Fruit fly (Drosophila melanogaster): Measurements from ENCODE around the gene Or98b.

Gene Or98b

dm6 chr3R:28305959-28306358, 46.1 kb upstream of the Or98b start (continued):
- TF ChIP-seq Bgb (GFP tag; IDR thresholded peaks at IDR 0.05; ENCODE audit: partially characterized antibody) (no peak), CG17612 (GFP tag; IDR thresholded peaks at IDR 0.05) (no peak), sim (GFP tag; IDR thresholded peaks at IDR 0.05) (no peak), CG3995 (GFP tag; optimal IDR thresholded peaks at IDR 0.05) (no peak), CG16779 (GFP tag; IDR thresholded peaks at IDR 0.05) (no peak), trh (GFP tag; optimal IDR thresholded peaks at IDR 0.05) (no peak), CG4820 (GFP tag; optimal IDR thresholded peaks at IDR 0.05) (no peak), dan (GFP tag; IDR thresholded peaks at IDR 0.05) (no peak), Usf (GFP tag; optimal IDR thresholded peaks at IDR 0.05) (no peak), CG34376 (GFP tag; optimal IDR thresholded peaks at IDR 0.05) (no peak), lbe (GFP tag; optimal IDR thresholded peaks at IDR 0.05) (no peak), run (tag; optimal IDR thresholded peaks at IDR 0.05) (no peak), seq (GFP tag; IDR thresholded peaks at IDR 0.05) (no peak), CG12104 (GFP tag; optimal IDR thresholded peaks at IDR 0.05) (no peak), dysf (GFP tag; IDR thresholded peaks at IDR 0.05) (peak; percentile 16; the same call in 1 of the 3 replicates), CG17186 (GFP tag; optimal IDR thresholded peaks at IDR 0.05) (no peak), CG3407 (GFP tag; optimal IDR thresholded peaks at IDR 0.05) (no peak), Lim3 (GFP tag; IDR thresholded peaks at IDR 0.05) (no peak), Hmr (GFP tag; optimal IDR thresholded peaks at IDR 0.05) (no peak), HLH4C (GFP tag; IDR thresholded peaks at IDR 0.05; ENCODE audit: partially characterized antibody) (no peak), Atf-2 (GFP tag; optimal IDR thresholded peaks at IDR 0.05) (no peak), pho (GFP tag; optimal IDR thresholded peaks at IDR 0.05) (no peak), ash1 (GFP tag; optimal IDR thresholded peaks at IDR 0.05) (no peak), hkb (optimal IDR thresholded peaks at IDR 0.05) (no peak), hkb (GFP tag; IDR thresholded peaks at IDR 0.05) (no peak), CG17359 (tag; optimal IDR thresholded peaks at IDR 0.05) (peak; percentile 30), kni (GFP tag; optimal IDR thresholded peaks at IDR 0.05) (no peak), CG4404 (GFP tag; IDR thresholded peaks at IDR 0.05) (no peak), Neu2 (GFP tag; optimal IDR thresholded peaks at IDR 0.05; ENCODE audit: borderline replicate concordance) (no peak), CG15269 (tag; optimal IDR thresholded peaks at IDR 0.05) (no peak), CG7271 (tag; optimal IDR thresholded peaks at IDR 0.05) (no peak), usp (GFP tag; optimal IDR thresholded peaks at IDR 0.05) (no peak), CG17829 (tag; optimal IDR thresholded peaks at IDR 0.05) (no peak), CG17385 (GFP tag; optimal IDR thresholded peaks at IDR 0.05) (peak; percentile 2), tap (tag; optimal IDR thresholded peaks at IDR 0.05) (no peak), odd (GFP tag; optimal IDR thresholded peaks at IDR 0.05) (no peak), Stat92E (GFP tag; optimal IDR thresholded peaks at IDR 0.05) (no peak), CTCF (GFP tag; optimal IDR thresholded peaks at IDR 0.05) (no peak), CG9797 (GFP tag; optimal IDR thresholded peaks at IDR 0.05) (no peak), ssp (GFP tag; IDR thresholded peaks at IDR 0.05) (no peak), CG1603 (tag; optimal IDR thresholded peaks at IDR 0.05) (no peak), CG13296 (GFP tag; optimal IDR thresholded peaks at IDR 0.05) (no peak), Max (GFP tag; optimal IDR thresholded peaks at IDR 0.05) (no peak), Ada2b (GFP tag; IDR thresholded peaks at IDR 0.05) (no peak), dmrt99B (tag; optimal IDR thresholded peaks at IDR 0.05) (peak; percentile 39), az2 (GFP tag; optimal IDR thresholded peaks at IDR 0.05) (peak; percentile 0), dm (GFP tag; optimal IDR thresholded peaks at IDR 0.05) (no peak), sens (GFP tag) (peak; percentile 77), crp (GFP tag; optimal IDR thresholded peaks at IDR 0.05) (no peak), Oaz (GFP tag; IDR thresholded peaks at IDR 0.05) (peak; percentile 49; the same call in 1 of the 2 replicates), H15 (GFP tag; IDR thresholded peaks at IDR 0.05) (no peak)
